Worm (Caenorhabditis elegans) whole organism, early embryonic: Measurements from ENCODE around the gene F53F4.15.

ENCODE experiments used
- B0310.2 ChIP-seq: sonication (generic microtip); optimal IDR thresholded peaks from 2 replicates; lab custom pipeline; 2016; ENCODE audit warnings: mild to moderate bottlenecking, missing genetic modification characterization, missing compliant biosample characterization
- F13C5.2 ChIP-seq: sonication (generic microtip); optimal IDR thresholded peaks from 2 replicates; lab custom pipeline; 2017; ENCODE audit warnings: mild to moderate bottlenecking, missing genetic modification characterization, inconsistent platforms, missing compliant biosample characterization
- aly-1 ChIP-seq: sonication (generic microtip); optimal IDR thresholded peaks from 2 replicates; lab custom pipeline; 2016; ENCODE audit warnings: missing genetic modification characterization, missing compliant biosample characterization
- ama-1 ChIP-seq: fragments of 150-350 bp; optimal IDR thresholded peaks from 2 replicates; lab custom pipeline; 2014
- ceh-13 ChIP-seq: fragments of 200-800 bp; sonication (Bioruptor generic); optimal IDR thresholded peaks from 2 replicates; lab custom pipeline; 2018; ENCODE audit warnings: mild to moderate bottlenecking, missing genetic modification characterization, missing compliant biosample characterization
- ceh-36 ChIP-seq: sonication (generic microtip); optimal IDR thresholded peaks from 2 replicates; lab custom pipeline; 2016; ENCODE audit warnings: missing genetic modification characterization, inconsistent platforms, missing compliant biosample characterization
- ets-7 ChIP-seq: sonication (generic microtip); optimal IDR thresholded peaks from 2 replicates; lab custom pipeline; 2016; ENCODE audit warnings: missing genotype, missing genetic modification characterization, missing compliant biosample characterization
- flt-1 ChIP-seq: fragments of 200-800 bp; sonication (Bioruptor generic); IDR thresholded peaks from 2 replicates; pipeline ENCODE4 v1.3.6; 2022; ENCODE audit warnings: missing genetic modification characterization, missing compliant biosample characterization
- hmbx-1 ChIP-seq: sonication (generic microtip); optimal IDR thresholded peaks from 2 replicates; lab custom pipeline; 2016; ENCODE audit warnings: mild to moderate bottlenecking, missing genetic modification characterization, missing compliant biosample characterization
- hmg-4 ChIP-seq: fragments of 200-800 bp; sonication (Bioruptor generic); optimal IDR thresholded peaks from 2 replicates; lab custom pipeline; 2018; ENCODE audit warnings: mild to moderate bottlenecking, missing genetic modification characterization, missing compliant biosample characterization
- hnd-1 ChIP-seq: sonication (generic microtip); optimal IDR thresholded peaks from 2 replicates; lab custom pipeline; 2016; ENCODE audit warnings: missing genetic modification characterization, missing compliant biosample characterization
- pes-1 ChIP-seq: fragments of 200-800 bp; sonication (Bioruptor generic); IDR thresholded peaks from 2 replicates; pipeline ENCODE4 v1.3.6; 2022; ENCODE audit warnings: missing genetic modification reagents, missing genetic modification characterization, missing compliant biosample characterization
- scrt-1 ChIP-seq: fragments of 200-800 bp; sonication (Bioruptor generic); IDR thresholded peaks from 2 replicates; pipeline ENCODE4 v1.3.6; 2022; ENCODE audit warnings: missing genetic modification characterization, missing compliant biosample characterization
- sea-1 ChIP-seq: fragments of 200-800 bp; sonication (Bioruptor generic); conservative IDR thresholded peaks from 2 replicates; pipeline ENCODE4 v1.3.6; 2022; ENCODE audit warnings: missing genetic modification characterization, missing compliant biosample characterization
- tbx-11 ChIP-seq: fragments of 200-800 bp; sonication (Bioruptor generic); IDR thresholded peaks from 2 replicates; pipeline ENCODE4 v1.3.6; 2022; ENCODE audit warnings: missing genetic modification characterization, missing compliant biosample characterization
- tbx-37 ChIP-seq: fragments of 200-800 bp; sonication (Bioruptor generic); conservative IDR thresholded peaks from 2 replicates; pipeline ENCODE4 v1.3.6; 2022; ENCODE audit warnings: missing genetic modification reagents, missing genetic modification characterization, missing compliant biosample characterization
- tra-4 ChIP-seq: sonication (generic microtip); optimal IDR thresholded peaks from 2 replicates; lab custom pipeline; 2017; ENCODE audit warnings: missing genetic modification characterization, missing compliant biosample characterization

F53F4.15 gene

DNA sequence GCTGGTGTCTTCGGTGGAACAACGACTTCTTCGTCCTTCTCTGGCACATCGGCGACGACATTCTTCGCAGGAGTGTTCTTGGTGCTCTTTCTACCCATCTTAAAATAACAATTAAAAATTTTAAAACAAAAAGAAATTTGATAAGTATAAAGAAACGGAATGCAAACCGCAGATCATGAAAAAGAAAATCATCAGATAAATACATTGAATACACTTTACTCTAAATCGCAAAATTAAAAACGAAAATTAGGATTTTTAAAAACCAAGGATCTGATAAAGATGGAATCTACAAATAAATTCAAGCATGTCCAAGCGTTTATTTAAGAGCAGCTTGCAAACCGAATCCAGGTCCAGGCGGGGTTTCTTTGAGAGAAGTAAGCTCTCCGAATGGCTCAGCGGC is 3.6 kb downstream of the F53F4.15 start, which contains the start of gene F53F4.11:
Gene F53F4.11, minus strand, starts transcription at position 101 of the 400 bp plus-strand sequence.
- no peak for TF ChIP-seq ceh-36 (tag; lab: Kevin White, UChicago)
- TF ChIP-seq tra-4 (tag; lab: Kevin White, UChicago) = no peak

- no peak for TF ChIP-seq B0310.2 (tag; lab: Kevin White, UChicago)
- no peak for TF ChIP-seq pes-1 (GFP tag; lab: Robert Waterston, UW)
- TF ChIP-seq tra-4 (tag; lab: Kevin White, UChicago) = no peak
- TF ChIP-seq ama-1 (lab: Kevin White, UChicago) = no peak
- TF ChIP-seq F13C5.2 (tag; lab: Kevin White, UChicago) = no peak
- TF ChIP-seq tbx-11 (GFP tag; lab: Robert Waterston, UW) = no peak
- no peak for TF ChIP-seq sea-1 (GFP tag; lab: Robert Waterston, UW)
- no peak for TF ChIP-seq scrt-1 (GFP tag; lab: Robert Waterston, UW)
These were observed 4.8 kb downstream of the F53F4.15 start, which contains the start of the genes nduv-2 and F53F4.12 for ce11 chrV:13625517-13626097. TSS of gene nduv-2 (minus strand) at chrV:13625567. TSS of gene F53F4.12 (plus strand) at chrV:13626047.

ce11 chrV:13627103-13627623 is 6.4 kb downstream of the F53F4.15 start, which contains the start of gene sde-2:
TSS of gene sde-2 (plus strand) at chrV:13627573.
- TF ChIP-seq aly-1 (no peak), B0310.2 (tag; lab: Kevin White, UChicago) (no peak), hmg-4 (GFP tag; lab: Kevin White, UChicago) (no peak), hmbx-1 (tag; lab: Kevin White, UChicago) (no peak), scrt-1 (GFP tag; lab: Robert Waterston, UW) (no peak), sea-1 (GFP tag; lab: Robert Waterston, UW) (no peak), ceh-13 (GFP tag; lab: Kevin White, UChicago) (no peak), F13C5.2 (tag; lab: Kevin White, UChicago) (no peak), hnd-1 (tag; lab: Kevin White, UChicago) (no peak), pes-1 (GFP tag; lab: Robert Waterston, UW) (no peak)

ce11 chrV:13634149-13634548 is 13.4 kb downstream of the F53F4.15 start, which contains the start of gene H37A05.2:
TSS of gene H37A05.2 (minus strand) at chrV:13634249.
- TF ChIP-seq ama-1 (lab: Kevin White, UChicago) = no peak
- TF ChIP-seq aly-1 = no peak
- no peak for TF ChIP-seq ceh-36 (tag; lab: Kevin White, UChicago)
- no peak for TF ChIP-seq hmbx-1 (tag; lab: Kevin White, UChicago)
- TF ChIP-seq hmg-4 (GFP tag; lab: Kevin White, UChicago) = no peak
- no peak for TF ChIP-seq F13C5.2 (tag; lab: Kevin White, UChicago)
- TF ChIP-seq B0310.2 (tag; lab: Kevin White, UChicago) = no peak
- TF ChIP-seq tbx-37 = no peak
- TF ChIP-seq hnd-1 (tag; lab: Kevin White, UChicago) = no peak
- no peak for TF ChIP-seq ceh-13 (GFP tag; lab: Kevin White, UChicago)
- TF ChIP-seq pes-1 (GFP tag; lab: Robert Waterston, UW) = no peak
- no peak for TF ChIP-seq tra-4 (tag; lab: Kevin White, UChicago)
- no peak for TF ChIP-seq sea-1 (GFP tag; lab: Robert Waterston, UW)
- no peak for TF ChIP-seq tbx-11 (GFP tag; lab: Robert Waterston, UW)
- TF ChIP-seq ets-7 (tag; lab: Kevin White, UChicago) = no peak
- TF ChIP-seq flt-1 = no peak
- TF ChIP-seq scrt-1 (GFP tag; lab: Robert Waterston, UW) = no peak

ce11 chrV:13636411-13636810 is 15.6 kb downstream of the F53F4.15 start:
- TF ChIP-seq hmg-4 (GFP tag; lab: Kevin White, UChicago) = no peak
- TF ChIP-seq scrt-1 (GFP tag; lab: Robert Waterston, UW) = no peak
- TF ChIP-seq ceh-36 (tag; lab: Kevin White, UChicago) = no peak
- TF ChIP-seq ceh-13 (GFP tag; lab: Kevin White, UChicago) = no peak
- TF ChIP-seq B0310.2 (tag; lab: Kevin White, UChicago) = no peak
- no peak for TF ChIP-seq ets-7 (tag; lab: Kevin White, UChicago)
- no peak for TF ChIP-seq aly-1
- TF ChIP-seq sea-1 (GFP tag; lab: Robert Waterston, UW) = no peak
- no peak for TF ChIP-seq F13C5.2 (tag; lab: Kevin White, UChicago)
- TF ChIP-seq tbx-37 = no peak
- TF ChIP-seq hnd-1 (tag; lab: Kevin White, UChicago) = no peak
- TF ChIP-seq ama-1 (lab: Kevin White, UChicago) = no peak
- TF ChIP-seq pes-1 (GFP tag; lab: Robert Waterston, UW) = no peak

DNA sequence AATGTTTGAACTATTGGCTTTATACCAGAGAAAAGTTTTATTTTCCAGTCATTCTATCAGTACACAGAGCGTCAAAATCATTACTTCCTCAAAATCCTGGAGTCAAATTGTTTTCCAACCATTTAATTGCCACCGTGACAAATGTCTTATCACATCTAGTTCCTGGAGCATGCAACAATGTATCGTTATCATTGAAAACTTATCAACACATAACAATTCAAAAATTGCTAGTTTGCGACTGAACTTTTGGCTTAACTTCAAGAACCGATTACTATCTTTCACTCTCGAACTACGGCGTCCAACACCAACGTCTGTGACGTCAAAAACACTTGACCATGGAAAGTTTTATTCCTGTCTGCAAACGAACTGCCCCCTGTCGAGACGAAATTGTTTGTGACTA is 17.3 kb downstream of the F53F4.15 start:
- TF ChIP-seq B0310.2 (tag; lab: Kevin White, UChicago) = no peak
- TF ChIP-seq aly-1 = no peak
- no peak for TF ChIP-seq hmg-4 (GFP tag; lab: Kevin White, UChicago)
- no peak for TF ChIP-seq ama-1 (lab: Kevin White, UChicago)

ce11 chrV:13645848-13646578 is 25.2 kb downstream of the F53F4.15 start:
- TF ChIP-seq ama-1 (lab: Kevin White, UChicago) (no peak), tra-4 (tag; lab: Kevin White, UChicago) (no peak), hmbx-1 (tag; lab: Kevin White, UChicago) (no peak), hnd-1 (tag; lab: Kevin White, UChicago) (no peak), F13C5.2 (tag; lab: Kevin White, UChicago) (no peak), tbx-37 (no peak), B0310.2 (tag; lab: Kevin White, UChicago) (no peak), scrt-1 (GFP tag; lab: Robert Waterston, UW) (0 out of 2 replicates have a peak, but pooled peaks have one; percentile 62), ets-7 (tag; lab: Kevin White, UChicago) (no peak), ceh-36 (tag; lab: Kevin White, UChicago) (no peak), sea-1 (GFP tag; lab: Robert Waterston, UW) (peak; percentile 78), flt-1 (peak; percentile 50; the same call in 1 of the 2 replicates), tbx-11 (GFP tag; lab: Robert Waterston, UW) (peak; percentile 42; the same call in 1 of the 2 replicates), pes-1 (GFP tag; lab: Robert Waterston, UW) (peak; percentile 75)
